Fruit fly (Drosophila melanogaster) whole organism, embryonic: ENCODE measurements around the gene CG31495.

ENCODE experiments used
- C15 ChIP-seq: fragments of 200-800 bp; sonication (Bioruptor generic); IDR thresholded peaks from 3 replicates; pipeline ENCODE4 v1.3.6; 2022; ENCODE audit warnings: missing biosample characterization, missing genetic modification characterization
- CG10147 ChIP-seq: fragments of 200-800 bp; sonication (Bioruptor generic); optimal IDR thresholded peaks from 2 replicates; lab custom pipeline; 2019; ENCODE audit warnings: missing biosample characterization, mild to moderate bottlenecking, missing genetic modification characterization, moderate library complexity
- CG1024 ChIP-seq: fragments of 200-800 bp; sonication (Bioruptor generic); IDR thresholded peaks from 2 replicates; pipeline ENCODE4 v1.3.6; 2022; ENCODE audit warnings: missing biosample characterization, missing genetic modification characterization
- CG10321 ChIP-seq: fragments of 200-800 bp; sonication (Bioruptor generic); IDR thresholded peaks from 2 replicates; pipeline ENCODE4 v1.3.6; 2022; ENCODE audit warnings: missing biosample characterization, missing genetic modification characterization
- CG12659 ChIP-seq: fragments of 200-800 bp; sonication (Bioruptor generic); optimal IDR thresholded peaks from 3 replicates; lab custom pipeline; 2017; ENCODE audit warnings: mild to moderate bottlenecking, missing biosample characterization, missing genetic modification reagents, missing genetic modification characterization
- CG15479 ChIP-seq: fragments of 200-800 bp; sonication (Bioruptor generic); optimal IDR thresholded peaks from 3 replicates; lab custom pipeline; 2019; ENCODE audit warnings: missing biosample characterization, mild to moderate bottlenecking, missing genetic modification characterization, moderate library complexity
- CG17359 ChIP-seq: fragments of 200-800 bp; sonication (Bioruptor generic); optimal IDR thresholded peaks from 3 replicates; lab custom pipeline; 2018; ENCODE audit warnings: missing biosample characterization, mild to moderate bottlenecking, missing genetic modification characterization, moderate library complexity
- CG18262 ChIP-seq: fragments of 200-800 bp; optimal IDR thresholded peaks from 3 replicates; lab custom pipeline; 2019; ENCODE audit warnings: missing biosample characterization, mild to moderate bottlenecking, missing genetic modification characterization, moderate library complexity
- CG1832 ChIP-seq: fragments of 200-800 bp; sonication (Bioruptor generic); optimal IDR thresholded peaks from 2 replicates; lab custom pipeline; 2017; ENCODE audit warnings: missing biosample characterization, mild to moderate bottlenecking, missing genetic modification characterization, inconsistent platforms
- CG3281 ChIP-seq: fragments of 200-800 bp; sonication (Bioruptor generic); optimal IDR thresholded peaks from 3 replicates; lab custom pipeline; 2017; ENCODE audit warnings: missing biosample characterization, mild to moderate bottlenecking, missing genetic modification characterization
- CG5180 ChIP-seq: fragments of 200-800 bp; sonication (Bioruptor generic); optimal IDR thresholded peaks from 3 replicates; lab custom pipeline; 2017; ENCODE audit warnings: missing biosample characterization, missing genetic modification characterization, mild to moderate bottlenecking, moderate library complexity, missing genetic modification reagents
- CG7745 ChIP-seq: fragments of 200-800 bp; sonication (Bioruptor generic); optimal IDR thresholded peaks from 2 replicates; lab custom pipeline; 2018; ENCODE audit warnings: missing biosample characterization, mild to moderate bottlenecking, missing genetic modification characterization, moderate library complexity
- CG8359 ChIP-seq: fragments of 200-800 bp; sonication (Bioruptor generic); optimal IDR thresholded peaks from 2 replicates; lab custom pipeline; 2017; ENCODE audit warnings: missing biosample characterization, mild to moderate bottlenecking, missing genetic modification characterization, borderline replicate concordance
- CG9609 ChIP-seq: fragments of 200-800 bp; sonication (Bioruptor generic); optimal IDR thresholded peaks from 3 replicates; lab custom pipeline; 2016; ENCODE audit warnings: missing biosample characterization, missing genetic modification characterization
- CG9817 ChIP-seq: fragments of 200-800 bp; sonication (Bioruptor generic); optimal IDR thresholded peaks from 2 replicates; lab custom pipeline; 2018; ENCODE audit warnings: missing biosample characterization, mild to moderate bottlenecking, missing genetic modification characterization, moderate library complexity
- Dbx ChIP-seq: fragments of 200-800 bp; sonication (Bioruptor generic); IDR thresholded peaks from 3 replicates; pipeline ENCODE4 v1.3.6; 2022; ENCODE audit warnings: missing biosample characterization, missing genetic modification characterization
- Dll ChIP-seq: fragments of 200-800 bp; sonication (Bioruptor generic); IDR thresholded peaks from 4 replicates; pipeline ENCODE4 v1.3.6; 2022; ENCODE audit warnings: missing biosample characterization, missing genetic modification characterization; ENCODE audit not compliant: partially characterized antibody
- Fer3 ChIP-seq: fragments of 200-800 bp; sonication (Bioruptor generic); optimal IDR thresholded peaks from 2 replicates; lab custom pipeline; 2018; ENCODE audit warnings: missing biosample characterization, mild to moderate bottlenecking, missing genetic modification characterization, moderate library complexity
- H2.0 ChIP-seq: fragments of 200-800 bp; sonication (Bioruptor generic); IDR thresholded peaks from 2 replicates; pipeline ENCODE4 v1.3.6; 2022; ENCODE audit warnings: missing biosample characterization, missing genetic modification characterization
- HLH54F ChIP-seq: fragments of 200-800 bp; sonication (Bioruptor generic); optimal IDR thresholded peaks from 3 replicates; lab custom pipeline; 2016; ENCODE audit warnings: missing biosample characterization, missing genetic modification characterization
- Lim3 ChIP-seq: fragments of 200-800 bp; sonication (Bioruptor generic); IDR thresholded peaks from 2 replicates; pipeline ENCODE4 v1.3.6; 2022; ENCODE audit warnings: missing biosample characterization, missing genetic modification characterization
- MTF-1 ChIP-seq: fragments of 200-800 bp; sonication (Bioruptor generic); optimal IDR thresholded peaks from 2 replicates; lab custom pipeline; 2018; ENCODE audit warnings: missing biosample characterization, mild to moderate bottlenecking, missing genetic modification characterization, borderline replicate concordance
- Rx ChIP-seq: fragments of 200-800 bp; sonication (Bioruptor generic); IDR thresholded peaks from 2 replicates; pipeline ENCODE4 v1.3.6; 2022; ENCODE audit warnings: missing biosample characterization, missing genetic modification characterization
- Side ChIP-seq: fragments of 200-800 bp; sonication (Bioruptor generic); optimal IDR thresholded peaks from 2 replicates; lab custom pipeline; 2016; ENCODE audit warnings: missing biosample characterization, missing genetic modification characterization
- Sry-β ChIP-seq: fragments of 200-800 bp; sonication (Bioruptor generic); optimal IDR thresholded peaks from 2 replicates; lab custom pipeline; 2018; ENCODE audit warnings: missing biosample characterization, mild to moderate bottlenecking, missing genetic modification characterization, moderate library complexity
- Tbp ChIP-seq: fragments of >200 bp; optimal IDR thresholded peaks from 2 replicates; lab custom pipeline; 2018; ENCODE audit warnings: missing biosample characterization, missing genetic modification characterization
- aop ChIP-seq: fragments of 200-800 bp; sonication (Bioruptor generic); IDR thresholded peaks from 2 replicates; pipeline ENCODE4 v1.3.6; 2022; ENCODE audit warnings: missing biosample characterization, missing genetic modification characterization
- ase ChIP-seq: fragments of 200-800 bp; sonication (Bioruptor generic); IDR thresholded peaks from 3 replicates; pipeline ENCODE4 v1.3.6; 2022; ENCODE audit warnings: missing biosample characterization, missing genetic modification characterization
- bab2 ChIP-seq: fragments of 200-800 bp; sonication (Bioruptor generic); optimal IDR thresholded peaks from 2 replicates; lab custom pipeline; 2016; ENCODE audit warnings: missing biosample characterization, missing genetic modification characterization
- cas ChIP-seq: fragments of 200-800 bp; sonication (Bioruptor generic); IDR thresholded peaks from 2 replicates; pipeline ENCODE4 v1.3.6; 2022; ENCODE audit warnings: missing biosample characterization, missing genetic modification characterization
- corto ChIP-seq: fragments of 200-800 bp; sonication (Bioruptor generic); optimal IDR thresholded peaks from 2 replicates; lab custom pipeline; 2016; ENCODE audit warnings: missing biosample characterization, mild to moderate bottlenecking, missing genetic modification characterization, moderate library complexity
- da ChIP-seq: fragments of 200-800 bp; sonication (Bioruptor generic); optimal IDR thresholded peaks from 2 replicates; lab custom pipeline; 2016; ENCODE audit warnings: missing biosample characterization, missing genetic modification characterization
- dimm ChIP-seq: fragments of 200-800 bp; sonication (Bioruptor generic); IDR thresholded peaks from 2 replicates; pipeline ENCODE4 v1.3.6; 2022; ENCODE audit warnings: missing biosample characterization, missing genetic modification characterization
- disco-r ChIP-seq: fragments of 200-800 bp; sonication (Bioruptor generic); optimal IDR thresholded peaks from 2 replicates; lab custom pipeline; 2016; ENCODE audit warnings: missing biosample characterization, missing genetic modification characterization
- esg ChIP-seq: fragments of 200-800 bp; sonication (Bioruptor generic); conservative IDR thresholded peaks from 2 replicates; pipeline ENCODE4 v1.3.6; 2022; ENCODE audit warnings: missing biosample characterization, missing genetic modification characterization
- eve ChIP-seq, 2 experiments: fragments of >200 bp; optimal IDR thresholded peaks; 2 replicates each; lab custom pipeline; 2017; ENCODE audit warnings: missing biosample characterization in 2 of 2, missing genetic modification characterization in 2 of 2
- fd3F ChIP-seq: fragments of 200-800 bp; sonication (Bioruptor generic); optimal IDR thresholded peaks from 2 replicates; lab custom pipeline; 2018; ENCODE audit warnings: missing biosample characterization, mild to moderate bottlenecking, missing genetic modification characterization, moderate library complexity
- gt ChIP-seq: fragments of 200-800 bp; sonication (Bioruptor generic); IDR thresholded peaks from 2 replicates; pipeline ENCODE4 v1.3.6; 2022; ENCODE audit warnings: missing biosample characterization, missing genetic modification characterization
- hth ChIP-seq: fragments of >200 bp; optimal IDR thresholded peaks from 2 replicates; lab custom pipeline; 2017; ENCODE audit warnings: inconsistent platforms
- ken ChIP-seq: fragments of 200-800 bp; sonication (Bioruptor generic); IDR thresholded peaks from 3 replicates; pipeline ENCODE4 v1.3.6; 2022; ENCODE audit warnings: missing biosample characterization, missing genetic modification characterization
- lab ChIP-seq: fragments of 200-800 bp; sonication (Bioruptor generic); optimal IDR thresholded peaks from 3 replicates; lab custom pipeline; 2017; ENCODE audit warnings: missing biosample characterization, missing genetic modification characterization, mild to moderate bottlenecking, moderate library complexity, missing genetic modification reagents
- luna ChIP-seq: fragments of 200-800 bp; sonication (Bioruptor generic); optimal IDR thresholded peaks from 2 replicates; lab custom pipeline; 2016; ENCODE audit warnings: missing biosample characterization, missing genetic modification characterization
- p53 ChIP-seq: fragments of 200-800 bp; sonication (Bioruptor generic); optimal IDR thresholded peaks from 2 replicates; lab custom pipeline; 2016; ENCODE audit warnings: missing biosample characterization, missing genetic modification characterization
- pho ChIP-seq: fragments of 200-800 bp; sonication (Bioruptor generic); optimal IDR thresholded peaks from 2 replicates; lab custom pipeline; 2016; ENCODE audit warnings: missing biosample characterization, missing genetic modification characterization
- pum ChIP-seq: fragments of 200-800 bp; sonication (Bioruptor generic); optimal IDR thresholded peaks from 2 replicates; lab custom pipeline; 2016; ENCODE audit warnings: missing biosample characterization, missing genetic modification characterization
- sc ChIP-seq, 3 experiments: fragments of >200 bp in 2 of 3; fragments of 200-800 bp in 1 of 3; sonication (Bioruptor generic) in 1 of 3; optimal IDR thresholded peaks; 2 replicates in 2 of 3; 3 replicates in 1 of 3; lab custom pipeline; 2017; ENCODE audit warnings: mild to moderate bottlenecking in 1 of 3, missing biosample characterization in 1 of 3, missing genetic modification characterization in 1 of 3, missing genetic modification reagents in 1 of 3
- sqz ChIP-seq: fragments of 200-800 bp; sonication (Bioruptor generic); optimal IDR thresholded peaks from 3 replicates; lab custom pipeline; 2018; ENCODE audit warnings: missing biosample characterization, mild to moderate bottlenecking, missing genetic modification characterization
- toy ChIP-seq: fragments of 200-800 bp; sonication (Bioruptor generic); IDR thresholded peaks from 2 replicates; pipeline ENCODE4 v1.3.6; 2022; ENCODE audit warnings: missing biosample characterization, missing genetic modification characterization
- twi ChIP-seq: fragments of 200-800 bp; optimal IDR thresholded peaks from 2 replicates; lab custom pipeline; 2019; ENCODE audit warnings: missing biosample characterization, mild to moderate bottlenecking, missing genetic modification characterization, moderate library complexity
- unc-4 ChIP-seq: fragments of 200-800 bp; sonication (Bioruptor generic); IDR thresholded peaks from 2 replicates; pipeline ENCODE4 v1.3.6; 2022; ENCODE audit warnings: missing biosample characterization, missing genetic modification characterization; ENCODE audit not compliant: partially characterized antibody
- usp ChIP-seq: fragments of >200 bp; optimal IDR thresholded peaks from 2 replicates; lab custom pipeline; 2017; ENCODE audit warnings: missing biosample characterization, missing genetic modification characterization

CG31495 gene

dm6 chr3R:13839883-13840412 is at the start of gene CG31495 (continued):
- TF ChIP-seq CG12659 (GFP tag; lab: Kevin White, UChicago), result peak; percentile 71
- TF ChIP-seq ken (GFP tag; lab: Robert Waterston, UW), result no peak
- TF ChIP-seq C15, result no peak
- TF ChIP-seq CG3281 (GFP tag; lab: Kevin White, UChicago), result no peak
- TF ChIP-seq ase (GFP tag; lab: Robert Waterston, UW), result no peak
- no peak for TF ChIP-seq gt (GFP tag; lab: Robert Waterston, UW)
- no peak for TF ChIP-seq dimm (GFP tag; lab: Robert Waterston, UW)
- peak; percentile 60; the same call in 3 of the 4 replicates for TF ChIP-seq Dll (GFP tag; lab: Robert Waterston, UW)
- TF ChIP-seq toy (GFP tag; lab: Robert Waterston, UW), result no peak
- TF ChIP-seq disco-r (GFP tag; lab: Kevin White, UChicago), result no peak
- TF ChIP-seq eve (GFP tag; optimal IDR thresholded peaks at IDR 0.05; lab: Kevin White, UChicago), result no peak
- peak; percentile 41 for TF ChIP-seq unc-4
- no peak for TF ChIP-seq CG10147 (GFP tag; lab: Kevin White, UChicago)
- TF ChIP-seq CG1024 (GFP tag; lab: Robert Waterston, UW), result 0 out of 2 replicates have a peak, but pooled peaks have one; percentile 3
- no peak for TF ChIP-seq luna (GFP tag; lab: Kevin White, UChicago)
- TF ChIP-seq cas (GFP tag; lab: Robert Waterston, UW), result no peak
- TF ChIP-seq CG10321 (GFP tag; lab: Robert Waterston, UW), result no peak
- no peak for TF ChIP-seq fd3F
- TF ChIP-seq Sry-β (GFP tag; lab: Kevin White, UChicago), result peak; percentile 59
- TF ChIP-seq Side (GFP tag; lab: Kevin White, UChicago), result no peak
- TF ChIP-seq da (GFP tag; lab: Kevin White, UChicago), result no peak
- TF ChIP-seq pho (GFP tag; lab: Kevin White, UChicago), result peak; percentile 22
- no peak for TF ChIP-seq sqz (GFP tag; lab: Kevin White, UChicago)
- TF ChIP-seq MTF-1 (GFP tag; lab: Kevin White, UChicago), result no peak
- no peak for TF ChIP-seq CG8359 (GFP tag; lab: Kevin White, UChicago)
- peak; percentile 29 for TF ChIP-seq CG9609 (GFP tag; lab: Kevin White, UChicago)
- no peak for TF ChIP-seq bab2 (GFP tag; lab: Kevin White, UChicago)
- no peak for TF ChIP-seq CG15479 (GFP tag; lab: Kevin White, UChicago)
- no peak for TF ChIP-seq CG1832 (GFP tag; lab: Kevin White, UChicago)
- no peak for TF ChIP-seq lab
- peak; percentile 24 for TF ChIP-seq CG18262 (tag; lab: Kevin White, UChicago)
- TF ChIP-seq CG9817 (tag; lab: Kevin White, UChicago), result no peak
- TF ChIP-seq Tbp (GFP tag; lab: Kevin White, UChicago), result no peak
- no peak for TF ChIP-seq Fer3 (tag; lab: Kevin White, UChicago)
- TF ChIP-seq usp (GFP tag; lab: Kevin White, UChicago), result no peak
- no peak for TF ChIP-seq H2.0 (GFP tag; lab: Robert Waterston, UW)
- no peak for TF ChIP-seq sc (optimal IDR thresholded peaks at IDR 0.05; lab: Kevin White, UChicago)
- no peak for TF ChIP-seq sc (GFP tag; optimal IDR thresholded peaks at IDR 0.05; lab: Kevin White, UChicago)
- 0 out of 3 replicates have a peak, but pooled peaks have one; percentile 37 for TF ChIP-seq Dbx
- no peak for TF ChIP-seq CG7745 (tag; lab: Kevin White, UChicago)
- no peak for TF ChIP-seq aop
- TF ChIP-seq p53 (GFP tag; lab: Kevin White, UChicago), result no peak
- TF ChIP-seq CG5180, result no peak
- TF ChIP-seq esg (GFP tag; lab: Robert Waterston, UW), result no peak
- no peak for TF ChIP-seq pum (GFP tag; lab: Kevin White, UChicago)
- TF ChIP-seq HLH54F (GFP tag; lab: Kevin White, UChicago), result peak; percentile 11
- no peak for TF ChIP-seq Rx (GFP tag; lab: Robert Waterston, UW)
- TF ChIP-seq twi (tag; lab: Kevin White, UChicago), result no peak
- TF ChIP-seq hth (lab: Kevin White, UChicago), result no peak
- TF ChIP-seq Lim3, result no peak
- TF ChIP-seq CG17359 (tag; lab: Kevin White, UChicago), result peak; percentile 4
- TF ChIP-seq corto (GFP tag; lab: Kevin White, UChicago), result no peak
